Worm (Caenorhabditis elegans) whole organism, young adult: Measurements from ENCODE around the gene rpc-11.

Experiments used
- B0019.2 ChIP-seq: fragments of 200-800 bp; sonication (Bioruptor generic); conservative IDR thresholded peaks from 2 replicates; pipeline ENCODE4 v1.3.6; 2022; ENCODE audit warnings: missing genetic modification reagents, missing genetic modification characterization, missing compliant biosample characterization
- F23B12.7 ChIP-seq: sonication (generic microtip); optimal IDR thresholded peaks from 2 replicates; lab custom pipeline; 2017; ENCODE audit warnings: missing genetic modification characterization, mild to moderate bottlenecking, missing compliant biosample characterization, antibody characterized with exemption, moderate library complexity; ENCODE audit not compliant: insufficient read depth
- F33H1.4 ChIP-seq: fragments of 200-800 bp; sonication (Bioruptor generic); IDR thresholded peaks from 2 replicates; pipeline ENCODE4 v1.3.6; 2022; ENCODE audit warnings: missing genetic modification reagents, missing genetic modification characterization, missing compliant biosample characterization
- F37B4.10 ChIP-seq: fragments of 200-800 bp; sonication (Bioruptor generic); IDR thresholded peaks from 2 replicates; pipeline ENCODE4 v1.3.6; 2022; ENCODE audit warnings: missing genetic modification characterization, missing compliant biosample characterization
- F49E8.2 ChIP-seq: sonication (generic microtip); optimal IDR thresholded peaks from 3 replicates; lab custom pipeline; 2017; ENCODE audit warnings: missing genetic modification characterization, mild to moderate bottlenecking, missing compliant biosample characterization, antibody characterized with exemption, moderate library complexity; ENCODE audit not compliant: insufficient read depth
- K11D2.4 ChIP-seq: fragments of 200-800 bp; sonication (Bioruptor generic); IDR thresholded peaks from 2 replicates; pipeline ENCODE4 v1.3.6; 2022; ENCODE audit warnings: missing genetic modification reagents, missing genetic modification characterization, missing compliant biosample characterization
- Y56A3A.18 ChIP-seq: fragments of 200-800 bp; sonication (Bioruptor generic); IDR thresholded peaks from 2 replicates; pipeline ENCODE4 v1.3.6; 2022; ENCODE audit warnings: missing genetic modification reagents, missing genetic modification characterization, missing compliant biosample characterization
- Y67H2A.10 ChIP-seq: fragments of 200-800 bp; sonication (Bioruptor generic); conservative IDR thresholded peaks from 2 replicates; pipeline ENCODE4 v1.3.6; 2022; ENCODE audit warnings: missing genetic modification reagents, missing genetic modification characterization, missing compliant biosample characterization
- Y79H2A.3 ChIP-seq: fragments of 200-800 bp; sonication (Bioruptor generic); conservative IDR thresholded peaks from 2 replicates; pipeline ENCODE4 v1.3.6; 2022; ENCODE audit warnings: missing genetic modification reagents, missing genetic modification characterization, missing compliant biosample characterization
- Y95B8A.8 ChIP-seq: fragments of 200-800 bp; sonication (Bioruptor generic); IDR thresholded peaks from 2 replicates; pipeline ENCODE4 v1.3.6; 2022; ENCODE audit warnings: missing genetic modification reagents, missing genetic modification characterization, missing compliant biosample characterization
- aptf-2 ChIP-seq: fragments of 200-800 bp; sonication (Bioruptor generic); conservative IDR thresholded peaks from 2 replicates; pipeline ENCODE4 v1.3.6; 2022; ENCODE audit warnings: missing genetic modification reagents, missing genetic modification characterization, missing compliant biosample characterization
- attf-3 ChIP-seq: fragments of 200-800 bp; sonication (Bioruptor generic); conservative IDR thresholded peaks from 2 replicates; pipeline ENCODE4 v1.3.6; 2022; ENCODE audit warnings: missing genetic modification reagents, missing genetic modification characterization, missing compliant biosample characterization
- cebp-1 ChIP-seq, 2 experiments: fragments of 200-800 bp in 1 of 2; sonication (Bioruptor generic) in 1 of 2; sonication (generic microtip) in 1 of 2; IDR thresholded peaks in 1 of 2; optimal IDR thresholded peaks in 1 of 2; 2 replicates each; pipeline versions ENCODE4 v1.3.6 to Lab custom; 2017 to 2022; ENCODE audit warnings: missing compliant biosample characterization in 2 of 2, missing genetic modification characterization in 2 of 2, mild to moderate bottlenecking in 1 of 2, missing genetic modification reagents in 1 of 2, moderate library complexity in 1 of 2
- chd-7 ChIP-seq: sonication (generic microtip); optimal IDR thresholded peaks from 2 replicates; lab custom pipeline; 2016; ENCODE audit warnings: mild to moderate bottlenecking, missing genetic modification characterization, moderate library complexity, missing compliant biosample characterization
- dox-1 ChIP-seq: fragments of 200-800 bp; sonication (Bioruptor generic); IDR thresholded peaks from 2 replicates; pipeline ENCODE4 v1.3.6; 2022; ENCODE audit warnings: missing genetic modification reagents, missing genetic modification characterization, missing compliant biosample characterization
- egl-18 ChIP-seq: fragments of 200-800 bp; sonication (Bioruptor generic); IDR thresholded peaks from 2 replicates; pipeline ENCODE4 v1.3.6; 2022; ENCODE audit warnings: missing genetic modification reagents, missing genetic modification characterization, missing compliant biosample characterization
- egl-44 ChIP-seq: fragments of 200-800 bp; sonication (Bioruptor generic); IDR thresholded peaks from 2 replicates; pipeline ENCODE4 v1.3.6; 2022; ENCODE audit warnings: missing genetic modification reagents, missing genetic modification characterization, missing compliant biosample characterization
- egrh-3 ChIP-seq: fragments of 200-800 bp; sonication (Bioruptor generic); IDR thresholded peaks from 2 replicates; pipeline ENCODE4 v1.3.6; 2022; ENCODE audit warnings: missing genetic modification reagents, missing genetic modification characterization, missing compliant biosample characterization
- ekl-4 ChIP-seq: fragments of 200-800 bp; sonication (Bioruptor generic); IDR thresholded peaks from 2 replicates; pipeline ENCODE4 v1.3.6; 2022; ENCODE audit warnings: missing genetic modification reagents, missing genetic modification characterization, missing compliant biosample characterization
- ets-4 ChIP-seq: fragments of 200-800 bp; sonication (Bioruptor generic); optimal IDR thresholded peaks from 2 replicates; lab custom pipeline; 2018; ENCODE audit warnings: mild to moderate bottlenecking, missing genetic modification characterization, missing compliant biosample characterization
- gei-17 ChIP-seq: fragments of 200-800 bp; sonication (Bioruptor generic); optimal IDR thresholded peaks from 2 replicates; lab custom pipeline; 2018; ENCODE audit warnings: mild to moderate bottlenecking, missing genetic modification characterization, missing compliant biosample characterization
- hlh-26 ChIP-seq: fragments of 200-800 bp; sonication (Bioruptor generic); conservative IDR thresholded peaks from 2 replicates; pipeline ENCODE4 v1.3.6; 2022; ENCODE audit warnings: missing genetic modification reagents, missing genetic modification characterization, missing compliant biosample characterization
- lin-26 ChIP-seq: fragments of 200-800 bp; sonication (Bioruptor generic); IDR thresholded peaks from 2 replicates; pipeline ENCODE4 v1.3.6; 2022; ENCODE audit warnings: missing genetic modification reagents, missing genetic modification characterization, missing compliant biosample characterization
- lin-35 ChIP-seq, 3 experiments: fragments of 150-350 bp in 2 of 3; sonication (generic microtip) in 1 of 3; optimal IDR thresholded peaks; 2 replicates each; lab custom pipeline; 2014 to 2018; ENCODE audit warnings: missing biosample characterization in 3 of 3, missing genetic modification characterization in 3 of 3, missing genetic modification reagents in 3 of 3
- lin-40 ChIP-seq: sonication (generic microtip); optimal IDR thresholded peaks from 2 replicates; lab custom pipeline; 2016; ENCODE audit warnings: missing genetic modification characterization, mild to moderate bottlenecking, missing compliant biosample characterization, missing genotype, missing genetic modification reagents
- lsl-1 ChIP-seq: fragments of 200-800 bp; sonication (Bioruptor generic); optimal IDR thresholded peaks from 2 replicates; lab custom pipeline; 2018; ENCODE audit warnings: mild to moderate bottlenecking, missing genetic modification characterization, moderate library complexity, missing compliant biosample characterization
- madf-10 ChIP-seq: sonication (generic microtip); optimal IDR thresholded peaks from 2 replicates; lab custom pipeline; 2016; ENCODE audit warnings: mild to moderate bottlenecking, missing genetic modification characterization, missing compliant biosample characterization
- madf-6 ChIP-seq: fragments of 200-800 bp; sonication (Bioruptor generic); IDR thresholded peaks from 2 replicates; pipeline ENCODE4 v1.3.6; 2022; ENCODE audit warnings: missing genetic modification reagents, missing genetic modification characterization, missing compliant biosample characterization
- mxl-1 ChIP-seq: sonication (generic microtip); optimal IDR thresholded peaks from 2 replicates; lab custom pipeline; 2016; ENCODE audit warnings: missing genetic modification characterization, missing compliant biosample characterization
- nfya-2 ChIP-seq: fragments of 200-800 bp; sonication (Bioruptor generic); IDR thresholded peaks from 2 replicates; pipeline ENCODE4 v1.3.6; 2022; ENCODE audit warnings: missing genetic modification reagents, missing genetic modification characterization, missing compliant biosample characterization
- nfyb-1 ChIP-seq: fragments of 200-800 bp; sonication (Bioruptor generic); IDR thresholded peaks from 2 replicates; pipeline ENCODE4 v1.3.6; 2022; ENCODE audit warnings: missing genetic modification reagents, missing genetic modification characterization, missing compliant biosample characterization
- nhr-120 ChIP-seq: fragments of 200-800 bp; sonication (Bioruptor generic); IDR thresholded peaks from 2 replicates; pipeline ENCODE4 v1.3.6; 2022; ENCODE audit warnings: missing genetic modification characterization, missing compliant biosample characterization
- nhr-179 ChIP-seq: sonication (generic microtip); optimal IDR thresholded peaks from 2 replicates; lab custom pipeline; 2016; ENCODE audit warnings: mild to moderate bottlenecking, missing genetic modification characterization, missing compliant biosample characterization
- rec-8 ChIP-seq, 2 experiments: sonication (generic microtip); optimal IDR thresholded peaks; 2 replicates each; lab custom pipeline; 2016; ENCODE audit warnings: mild to moderate bottlenecking in 2 of 2, missing genetic modification characterization in 2 of 2, missing genetic modification reagents in 2 of 2, missing genotype in 2 of 2, missing biosample characterization in 1 of 2, missing compliant biosample characterization in 1 of 2, moderate library complexity in 1 of 2
- rpc-1 ChIP-seq, 2 experiments: fragments of 150-350 bp in 1 of 2; sonication (generic microtip) in 1 of 2; optimal IDR thresholded peaks; 2 replicates each; lab custom pipeline; 2014 to 2018; ENCODE audit warnings: missing biosample characterization in 1 of 2, missing genetic modification characterization in 1 of 2, missing genetic modification reagents in 1 of 2, missing genotype in 1 of 2
- sdz-38 ChIP-seq: sonication (generic microtip); optimal IDR thresholded peaks from 2 replicates; lab custom pipeline; 2016; ENCODE audit warnings: missing genotype, missing genetic modification characterization, missing compliant biosample characterization
- snpc-1.3 ChIP-seq: sonication (generic microtip); optimal IDR thresholded peaks from 2 replicates; lab custom pipeline; 2017; ENCODE audit warnings: missing genetic modification characterization, mild to moderate bottlenecking, missing compliant biosample characterization, antibody characterized with exemption, moderate library complexity, missing genotype, missing genetic modification reagents; ENCODE audit not compliant: insufficient read depth
- snpc-3.4 ChIP-seq: sonication (generic microtip); optimal IDR thresholded peaks from 2 replicates; lab custom pipeline; 2017; ENCODE audit warnings: missing genetic modification characterization, mild to moderate bottlenecking, missing compliant biosample characterization, antibody characterized with exemption, moderate library complexity, missing genotype, missing genetic modification reagents
- snpc-4 ChIP-seq, 5 experiments: fragments of 150-350 bp in 1 of 5; sonication (generic microtip) in 4 of 5; optimal IDR thresholded peaks; 2 replicates each; lab custom pipeline; 2014 to 2018; ENCODE audit warnings: missing genetic modification characterization in 5 of 5, missing biosample characterization in 3 of 5, antibody characterized with exemption in 2 of 5, mild to moderate bottlenecking in 2 of 5, missing compliant biosample characterization in 2 of 5, missing genotype in 2 of 5, moderate library complexity in 2 of 5, missing genetic modification reagents in 1 of 5
- sptf-2 ChIP-seq: fragments of 200-800 bp; sonication (Bioruptor generic); optimal IDR thresholded peaks from 2 replicates; lab custom pipeline; 2018; ENCODE audit warnings: mild to moderate bottlenecking, missing genetic modification characterization, missing compliant biosample characterization
- tbp1 ChIP-seq: fragments of 200-800 bp; sonication (Bioruptor generic); optimal IDR thresholded peaks from 2 replicates; lab custom pipeline; 2018; ENCODE audit warnings: mild to moderate bottlenecking, missing genetic modification characterization, missing compliant biosample characterization
- tbx-9 ChIP-seq: sonication (generic microtip); optimal IDR thresholded peaks from 2 replicates; lab custom pipeline; 2016; ENCODE audit warnings: borderline replicate concordance, missing genetic modification characterization, inconsistent platforms, missing compliant biosample characterization
- unc-62 ChIP-seq: fragments of 150-350 bp; optimal IDR thresholded peaks from 2 replicates; lab custom pipeline; 2014; ENCODE audit warnings: missing biosample characterization, missing genetic modification reagents, missing genetic modification characterization
- xnd-1 ChIP-seq: sonication (generic microtip); optimal IDR thresholded peaks from 2 replicates; lab custom pipeline; 2016; ENCODE audit warnings: missing genotype, missing genetic modification reagents, missing genetic modification characterization, missing compliant biosample characterization

The rpc-11 gene

ce11 chrIV:1419795-1420509 is 10.1 kb upstream of the rpc-11 start, which contains the start of gene Y77E11A.7:
Y77E11A.7 (minus strand) TSS chrIV:1419849.
- TF ChIP-seq F49E8.2 (peak; percentile 53), egrh-3 (GFP tag; lab: Robert Waterston, UW) (peak; percentile 66), rec-8 (tag; optimal IDR thresholded peaks at IDR 0.05; lab: Kevin White, UChicago) (peak in 1 of 2 experiments; percentile 3), chd-7 (tag; lab: Kevin White, UChicago) (no peak), dox-1 (GFP tag; lab: Robert Waterston, UW) (peak; percentile 94), mxl-1 (no peak), sptf-2 (GFP tag; lab: Kevin White, UChicago) (peak; percentile 58), K11D2.4 (GFP tag; lab: Robert Waterston, UW) (peak; percentile 61; the same call in 1 of the 2 replicates), unc-62 (GFP tag; lab: Kevin White, UChicago) (no peak), sdz-38 (no peak), tbx-9 (tag; lab: Kevin White, UChicago) (no peak), madf-10 (peak; percentile 77), snpc-1.3 (tag; lab: Kevin White, UChicago) (no peak), F23B12.7 (tag; lab: Kevin White, UChicago) (peak; percentile 52), snpc-3.4 (tag; lab: Kevin White, UChicago) (peak; percentile 14), cebp-1 (GFP tag; IDR thresholded peaks at IDR 0.05; lab: Robert Waterston, UW) (no peak), cebp-1 (tag; optimal IDR thresholded peaks at IDR 0.05; lab: Kevin White, UChicago) (peak; percentile 80), hlh-26 (GFP tag; lab: Robert Waterston, UW) (no peak), rpc-1 (optimal IDR thresholded peaks at IDR 0.05; lab: Kevin White, UChicago) (no peak), rpc-1 (tag; optimal IDR thresholded peaks at IDR 0.05; lab: Kevin White, UChicago) (no peak), nfya-2 (GFP tag; lab: Robert Waterston, UW) (no peak), lsl-1 (peak; percentile 95), Y67H2A.10 (GFP tag; lab: Robert Waterston, UW) (peak; percentile 61), snpc-4 (GFP tag; optimal IDR thresholded peaks at IDR 0.05; lab: Kevin White, UChicago) (no peak), snpc-4 (tag; optimal IDR thresholded peaks at IDR 0.05; lab: Kevin White, UChicago) (peak in 2 of 4 experiments; percentile 42 to 57), egl-44 (no peak), egl-18 (GFP tag; lab: Robert Waterston, UW) (no peak), Y95B8A.8 (GFP tag; lab: Robert Waterston, UW) (0 out of 2 replicates have a peak, but pooled peaks have one; percentile 10), nhr-179 (no peak), lin-26 (GFP tag; lab: Robert Waterston, UW) (0 out of 2 replicates have a peak, but pooled peaks have one; percentile 29), tbp1 (GFP tag; lab: Kevin White, UChicago) (peak; percentile 1), attf-3 (GFP tag; lab: Robert Waterston, UW) (peak; percentile 53), Y79H2A.3 (GFP tag; lab: Robert Waterston, UW) (no peak), xnd-1 (tag; lab: Kevin White, UChicago) (peak; percentile 92), aptf-2 (no peak), gei-17 (GFP tag; lab: Kevin White, UChicago) (peak; percentile 4), F33H1.4 (peak; percentile 98), lin-35 (GFP tag; optimal IDR thresholded peaks at IDR 0.05; lab: Kevin White, UChicago) (peak in 1 of 3 experiments; percentile 82), ekl-4 (GFP tag; lab: Robert Waterston, UW) (peak; percentile 50; the same call in 1 of the 2 replicates), Y56A3A.18 (GFP tag; lab: Robert Waterston, UW) (no peak), ets-4 (GFP tag; lab: Kevin White, UChicago) (no peak), lin-40 (tag; lab: Kevin White, UChicago) (peak; percentile 74), B0019.2 (GFP tag; lab: Robert Waterston, UW) (no peak), madf-6 (GFP tag; lab: Robert Waterston, UW) (peak; percentile 96), nfyb-1 (GFP tag; lab: Robert Waterston, UW) (peak; percentile 67; the same call in 1 of the 2 replicates), F37B4.10 (GFP tag; lab: Robert Waterston, UW) (no peak), nhr-120 (GFP tag; lab: Robert Waterston, UW) (no peak)
